Fruit fly (Drosophila melanogaster) whole organism, embryonic: ENCODE data around the gene Mrgn1.
A peak's percentile ranks its signal among the peaks of the same experiment; 100 is the strongest.

Source experiments
- Atf-2 ChIP-seq: fragments of 200-800 bp; sonication (Bioruptor generic); optimal IDR thresholded peaks from 2 replicates; lab custom pipeline; 2016; ENCODE audit warnings: missing biosample characterization, missing genetic modification characterization
- Atf6 ChIP-seq: fragments of 200-800 bp; sonication (Bioruptor generic); IDR thresholded peaks from 2 replicates; pipeline ENCODE4 v1.3.6; 2022; ENCODE audit warnings: missing biosample characterization, missing genetic modification characterization
- B-H2 ChIP-seq: fragments of 200-800 bp; sonication (Bioruptor generic); optimal IDR thresholded peaks from 2 replicates; lab custom pipeline; 2018; ENCODE audit warnings: missing biosample characterization, mild to moderate bottlenecking, missing genetic modification characterization
- CG10543 ChIP-seq: fragments of 200-800 bp; sonication (Bioruptor generic); optimal IDR thresholded peaks from 3 replicates; lab custom pipeline; 2017; ENCODE audit warnings: missing biosample characterization, mild to moderate bottlenecking, missing genetic modification characterization, moderate library complexity
- CG11560 ChIP-seq: fragments of 200-800 bp; sonication (Bioruptor generic); IDR thresholded peaks from 3 replicates; pipeline ENCODE4 v1.3.6; 2022; ENCODE audit warnings: missing biosample characterization, missing genetic modification characterization
- CG11723 ChIP-seq: fragments of 200-800 bp; sonication (Bioruptor generic); optimal IDR thresholded peaks from 2 replicates; lab custom pipeline; 2017; ENCODE audit warnings: missing biosample characterization, mild to moderate bottlenecking, missing genetic modification characterization
- CG12071 ChIP-seq: fragments of 200-800 bp; sonication (Bioruptor generic); optimal IDR thresholded peaks from 3 replicates; lab custom pipeline; 2018; ENCODE audit warnings: missing biosample characterization, mild to moderate bottlenecking, missing genetic modification characterization
- CG13296 ChIP-seq: fragments of 200-800 bp; sonication (Bioruptor generic); optimal IDR thresholded peaks from 3 replicates; lab custom pipeline; 2018; ENCODE audit warnings: missing biosample characterization, mild to moderate bottlenecking, missing genetic modification characterization
- CG1602 ChIP-seq: fragments of 200-800 bp; sonication (Bioruptor generic); optimal IDR thresholded peaks from 3 replicates; lab custom pipeline; 2016; ENCODE audit warnings: missing biosample characterization, missing genetic modification characterization
- CG2712 ChIP-seq: fragments of 200-800 bp; optimal IDR thresholded peaks from 3 replicates; lab custom pipeline; 2019; ENCODE audit warnings: missing biosample characterization, mild to moderate bottlenecking, missing genetic modification characterization, moderate library complexity
- CG31388 ChIP-seq: fragments of 200-800 bp; sonication (Bioruptor generic); optimal IDR thresholded peaks from 2 replicates; lab custom pipeline; 2016; ENCODE audit warnings: missing biosample characterization, missing genetic modification characterization
- CG34376 ChIP-seq: fragments of 200-800 bp; sonication (Bioruptor generic); optimal IDR thresholded peaks from 2 replicates; lab custom pipeline; 2018; ENCODE audit warnings: missing biosample characterization, mild to moderate bottlenecking, missing genetic modification characterization
- CG34422 ChIP-seq: fragments of 200-800 bp; sonication (Bioruptor generic); IDR thresholded peaks from 3 replicates; pipeline ENCODE4 v1.3.6; 2022; ENCODE audit warnings: missing biosample characterization, missing genetic modification characterization
- CG4328 ChIP-seq: fragments of 200-800 bp; sonication (Bioruptor generic); optimal IDR thresholded peaks from 3 replicates; lab custom pipeline; 2017; ENCODE audit warnings: missing biosample characterization, missing genetic modification reagents, missing genetic modification characterization
- CG6765 ChIP-seq: fragments of 200-800 bp; sonication (Bioruptor generic); optimal IDR thresholded peaks from 3 replicates; lab custom pipeline; 2017; ENCODE audit warnings: missing biosample characterization, mild to moderate bottlenecking, missing genetic modification characterization
- CG6813 ChIP-seq: fragments of 200-800 bp; sonication (Bioruptor generic); optimal IDR thresholded peaks from 2 replicates; lab custom pipeline; 2017; ENCODE audit warnings: missing biosample characterization, missing genetic modification characterization, mild to moderate bottlenecking, moderate library complexity, missing genetic modification reagents
- CG7928 ChIP-seq: fragments of 200-800 bp; sonication (Bioruptor generic); optimal IDR thresholded peaks from 2 replicates; lab custom pipeline; 2017; ENCODE audit warnings: missing biosample characterization, mild to moderate bottlenecking, missing genetic modification characterization
- CG7987 ChIP-seq: fragments of 200-800 bp; sonication (Bioruptor generic); optimal IDR thresholded peaks from 2 replicates; lab custom pipeline; 2018; ENCODE audit warnings: missing biosample characterization, mild to moderate bottlenecking, missing genetic modification characterization, moderate library complexity
- CG8478 ChIP-seq: fragments of >200 bp; optimal IDR thresholded peaks from 2 replicates; lab custom pipeline; 2018
- CG9727 ChIP-seq: fragments of 200-800 bp; sonication (Bioruptor generic); optimal IDR thresholded peaks from 3 replicates; lab custom pipeline; 2017; ENCODE audit warnings: missing biosample characterization, mild to moderate bottlenecking, missing genetic modification characterization
- CkIIα-i1 ChIP-seq: fragments of 200-800 bp; sonication (Bioruptor generic); IDR thresholded peaks from 2 replicates; pipeline ENCODE4 v1.3.6; 2022; ENCODE audit warnings: missing biosample characterization, missing genetic modification characterization
- Doc2 ChIP-seq: fragments of 200-800 bp; sonication (Bioruptor generic); IDR thresholded peaks from 2 replicates; pipeline ENCODE4 v1.3.6; 2022; ENCODE audit warnings: missing biosample characterization, missing genetic modification characterization
- HmgD ChIP-seq: fragments of 200-800 bp; sonication (Bioruptor generic); optimal IDR thresholded peaks from 3 replicates; lab custom pipeline; 2016; ENCODE audit warnings: missing biosample characterization, missing genetic modification characterization
- Hmr ChIP-seq: fragments of 200-800 bp; sonication (Bioruptor generic); optimal IDR thresholded peaks from 3 replicates; lab custom pipeline; 2017; ENCODE audit warnings: mild to moderate bottlenecking, missing biosample characterization, missing genetic modification reagents, missing genetic modification characterization
- Hr78 ChIP-seq, 2 experiments: fragments of 200-800 bp in 1 of 2; fragments of >200 bp in 1 of 2; sonication (Bioruptor generic) in 1 of 2; optimal IDR thresholded peaks; 2 replicates each; lab custom pipeline; 2017 to 2019; ENCODE audit warnings: missing biosample characterization in 2 of 2, missing genetic modification characterization in 2 of 2, mild to moderate bottlenecking in 1 of 2, moderate library complexity in 1 of 2
- Med ChIP-seq: fragments of 200-800 bp; sonication (Bioruptor generic); peaks from one replicate; lab custom pipeline; 2016; ENCODE audit warnings: missing biosample characterization, missing genetic modification characterization, mild to moderate bottlenecking, inconsistent platforms, moderate library complexity
- Meics ChIP-seq: fragments of 200-800 bp; sonication (Bioruptor generic); optimal IDR thresholded peaks from 2 replicates; lab custom pipeline; 2017; ENCODE audit warnings: missing biosample characterization, mild to moderate bottlenecking, missing genetic modification characterization
- NFAT ChIP-seq: fragments of 200-800 bp; sonication (Bioruptor generic); IDR thresholded peaks from 2 replicates; pipeline ENCODE4 v1.3.6; 2022; ENCODE audit warnings: missing biosample characterization, missing genetic modification characterization
- Rfx ChIP-seq: fragments of 200-800 bp; sonication (Bioruptor generic); IDR thresholded peaks from 2 replicates; pipeline ENCODE4 v1.3.6; 2022; ENCODE audit warnings: missing biosample characterization, missing genetic modification characterization
- TFAM ChIP-seq: fragments of 200-800 bp; sonication (Bioruptor generic); optimal IDR thresholded peaks from 2 replicates; lab custom pipeline; 2017; ENCODE audit warnings: missing biosample characterization, missing genetic modification characterization, inconsistent platforms
- Tbp ChIP-seq: fragments of >200 bp; optimal IDR thresholded peaks from 2 replicates; lab custom pipeline; 2018; ENCODE audit warnings: missing biosample characterization, missing genetic modification characterization
- abd-A ChIP-seq: fragments of 200-800 bp; sonication (Bioruptor generic); optimal IDR thresholded peaks from 3 replicates; lab custom pipeline; 2019; ENCODE audit warnings: missing biosample characterization, mild to moderate bottlenecking, missing genetic modification characterization, moderate library complexity
- ac ChIP-seq: fragments of 200-800 bp; sonication (Bioruptor generic); optimal IDR thresholded peaks from 3 replicates; lab custom pipeline; 2017; ENCODE audit warnings: missing biosample characterization, mild to moderate bottlenecking, missing genetic modification characterization
- ap ChIP-seq: fragments of 200-800 bp; sonication (Bioruptor generic); IDR thresholded peaks from 2 replicates; pipeline ENCODE4 v1.3.6; 2022; ENCODE audit warnings: missing biosample characterization, missing genetic modification characterization
- chinmo ChIP-seq: fragments of 200-800 bp; sonication (Bioruptor generic); IDR thresholded peaks from 4 replicates; pipeline ENCODE4 v1.3.6; 2022; ENCODE audit warnings: missing biosample characterization, missing genetic modification characterization; ENCODE audit not compliant: partially characterized antibody
- da ChIP-seq: fragments of 200-800 bp; sonication (Bioruptor generic); optimal IDR thresholded peaks from 2 replicates; lab custom pipeline; 2016; ENCODE audit warnings: missing biosample characterization, missing genetic modification characterization
- dimm ChIP-seq: fragments of 200-800 bp; sonication (Bioruptor generic); IDR thresholded peaks from 2 replicates; pipeline ENCODE4 v1.3.6; 2022; ENCODE audit warnings: missing biosample characterization, missing genetic modification characterization
- fd64A ChIP-seq: fragments of 200-800 bp; sonication (Bioruptor generic); optimal IDR thresholded peaks from 3 replicates; lab custom pipeline; 2018; ENCODE audit warnings: missing biosample characterization, mild to moderate bottlenecking, missing genetic modification characterization
- ken ChIP-seq: fragments of 200-800 bp; sonication (Bioruptor generic); IDR thresholded peaks from 3 replicates; pipeline ENCODE4 v1.3.6; 2022; ENCODE audit warnings: missing biosample characterization, missing genetic modification characterization
- lab ChIP-seq: fragments of 200-800 bp; sonication (Bioruptor generic); optimal IDR thresholded peaks from 3 replicates; lab custom pipeline; 2017; ENCODE audit warnings: missing biosample characterization, missing genetic modification characterization, mild to moderate bottlenecking, moderate library complexity, missing genetic modification reagents
- oc ChIP-seq: fragments of 200-800 bp; sonication (Bioruptor generic); optimal IDR thresholded peaks from 2 replicates; lab custom pipeline; 2018; ENCODE audit warnings: missing biosample characterization, mild to moderate bottlenecking, missing genetic modification characterization, moderate library complexity
- onecut ChIP-seq: fragments of 200-800 bp; sonication (Bioruptor generic); IDR thresholded peaks from 2 replicates; pipeline ENCODE4 v1.3.6; 2022; ENCODE audit warnings: missing biosample characterization, missing genetic modification characterization
- org-1 ChIP-seq: fragments of 200-800 bp; sonication (Bioruptor generic); optimal IDR thresholded peaks from 2 replicates; lab custom pipeline; 2017; ENCODE audit warnings: missing biosample characterization, missing genetic modification characterization
- pho ChIP-seq: fragments of 200-800 bp; sonication (Bioruptor generic); optimal IDR thresholded peaks from 2 replicates; lab custom pipeline; 2016; ENCODE audit warnings: missing biosample characterization, missing genetic modification characterization
- sens ChIP-seq: fragments of 200-800 bp; sonication (Bioruptor generic); peaks from one replicate; lab custom pipeline; 2016; ENCODE audit warnings: missing biosample characterization, missing genetic modification characterization
- sens-2 ChIP-seq: fragments of 200-800 bp; sonication (Bioruptor generic); IDR thresholded peaks from 2 replicates; pipeline ENCODE4 v1.3.6; 2022; ENCODE audit warnings: missing biosample characterization, missing genetic modification characterization
- slp2 ChIP-seq: fragments of 200-800 bp; sonication (Bioruptor generic); optimal IDR thresholded peaks from 2 replicates; lab custom pipeline; 2016; ENCODE audit warnings: missing biosample characterization, missing genetic modification characterization
- so ChIP-seq: fragments of 200-800 bp; sonication (Bioruptor generic); IDR thresholded peaks from 3 replicates; pipeline ENCODE4 v1.3.6; 2022; ENCODE audit warnings: missing biosample characterization, missing genetic modification characterization
- stc ChIP-seq: fragments of 200-800 bp; sonication (Bioruptor generic); IDR thresholded peaks from 2 replicates; pipeline ENCODE4 v1.3.6; 2022; ENCODE audit warnings: missing biosample characterization, missing genetic modification characterization
- stwl ChIP-seq: fragments of 200-800 bp; sonication (Bioruptor generic); optimal IDR thresholded peaks from 3 replicates; lab custom pipeline; 2018; ENCODE audit warnings: missing biosample characterization, mild to moderate bottlenecking, missing genetic modification characterization, moderate library complexity
- sug ChIP-seq: fragments of 200-800 bp; optimal IDR thresholded peaks from 2 replicates; lab custom pipeline; 2019; ENCODE audit warnings: missing biosample characterization, mild to moderate bottlenecking, missing genetic modification characterization, moderate library complexity
- unpg ChIP-seq: fragments of 200-800 bp; sonication (Bioruptor generic); optimal IDR thresholded peaks from 3 replicates; lab custom pipeline; 2018; ENCODE audit warnings: missing biosample characterization, mild to moderate bottlenecking, missing genetic modification characterization, moderate library complexity
- wdn ChIP-seq: fragments of 200-800 bp; sonication (Bioruptor generic); IDR thresholded peaks from 2 replicates; pipeline ENCODE4 v1.3.6; 2022; ENCODE audit warnings: missing biosample characterization, missing genetic modification characterization

The Mrgn1 gene

dm6 chrX:13749873-13750241, 28.1 kb upstream of the Mrgn1 start:
- TF ChIP-seq onecut (no peak), stc (GFP tag; lab: Robert Waterston, UW) (0 out of 2 replicates have a peak, but pooled peaks have one; percentile 5), CG7928 (GFP tag; lab: Kevin White, UChicago) (no peak), dimm (GFP tag; lab: Robert Waterston, UW) (no peak), CG9727 (GFP tag; lab: Kevin White, UChicago) (no peak), B-H2 (GFP tag; lab: Kevin White, UChicago) (peak; percentile 68), slp2 (no peak), CG11560 (tag; lab: Robert Waterston, UW) (no peak), Atf6 (GFP tag; lab: Robert Waterston, UW) (0 out of 2 replicates have a peak, but pooled peaks have one; percentile 10), ap (GFP tag; lab: Robert Waterston, UW) (no peak), Rfx (no peak), Atf-2 (no peak), CG11723 (GFP tag; lab: Kevin White, UChicago) (no peak), Meics (GFP tag; lab: Kevin White, UChicago) (no peak), Tbp (GFP tag; lab: Kevin White, UChicago) (no peak), CG1602 (GFP tag; lab: Kevin White, UChicago) (no peak), CG6765 (GFP tag; lab: Kevin White, UChicago) (no peak), stwl (tag; lab: Kevin White, UChicago) (no peak), CG8478 (lab: Kevin White, UChicago) (no peak), abd-A (peak; percentile 33), wdn (GFP tag; lab: Robert Waterston, UW) (no peak), ken (no peak), CG34422 (GFP tag; lab: Robert Waterston, UW) (no peak), oc (tag; lab: Kevin White, UChicago) (no peak), CG31388 (GFP tag; lab: Kevin White, UChicago) (no peak), CG4328 (GFP tag; lab: Kevin White, UChicago) (peak; percentile 54), CG6813 (GFP tag; lab: Kevin White, UChicago) (no peak), CG12071 (peak; percentile 10), Hmr (GFP tag; lab: Kevin White, UChicago) (no peak), sug (tag; lab: Kevin White, UChicago) (peak; percentile 95), so (peak; percentile 9; the same call in 1 of the 3 replicates), NFAT (GFP tag; lab: Robert Waterston, UW) (0 out of 2 replicates have a peak, but pooled peaks have one; percentile 3), Med (GFP tag; lab: Kevin White, UChicago) (peak; percentile 58), sens-2 (no peak), TFAM (GFP tag; lab: Kevin White, UChicago) (no peak), Doc2 (GFP tag; lab: Robert Waterston, UW) (no peak), CG7987 (no peak), CG10543 (peak; percentile 13), Hr78 (GFP tag; optimal IDR thresholded peaks at IDR 0.05; lab: Kevin White, UChicago) (no peak), fd64A (GFP tag; lab: Kevin White, UChicago) (peak; percentile 45), ac (no peak), CkIIα-i1 (GFP tag; lab: Robert Waterston, UW) (no peak), unpg (no peak), CG34376 (peak; percentile 46), sens (GFP tag; lab: Kevin White, UChicago) (no peak), HmgD (GFP tag; lab: Kevin White, UChicago) (no peak), CG2712 (tag; lab: Kevin White, UChicago) (no peak), CG13296 (GFP tag; lab: Kevin White, UChicago) (no peak), da (no peak), chinmo (GFP tag; lab: Robert Waterston, UW) (no peak), lab (GFP tag; lab: Kevin White, UChicago) (no peak), pho (no peak), org-1 (GFP tag; lab: Kevin White, UChicago) (peak; percentile 13)
